Worm (Caenorhabditis elegans): Measurements from ENCODE around the gene nlp-30.

ce11 chrV:3994048-3994447, 12.3 kb downstream of the nlp-30 start, which contains the start of gene K09D9.9:
- no peak for TF ChIP-seq ztf-29 (GFP tag; IDR thresholded peaks at IDR 0.05)
- TF ChIP-seq T22C8.4 (GFP tag; IDR thresholded peaks at IDR 0.05): no peak
- TF ChIP-seq ztf-23 (GFP tag; IDR thresholded peaks at IDR 0.05): no peak
- no peak for TF ChIP-seq med-1 (GFP tag; optimal IDR thresholded peaks at IDR 0.05; ENCODE audit: insufficient read depth)
- TF ChIP-seq klf-2 (GFP tag; conservative IDR thresholded peaks at IDR 0.05): no peak
- no peak for TF ChIP-seq flt-1 (GFP tag; IDR thresholded peaks at IDR 0.05)
- TF ChIP-seq ref-1 (GFP tag; conservative IDR thresholded peaks at IDR 0.05): no peak
- TF ChIP-seq cog-1 (tag; optimal IDR thresholded peaks at IDR 0.05): no peak
- TF ChIP-seq tab-1 (GFP tag; IDR thresholded peaks at IDR 0.05): no peak

All from whole organism, midembryonic.